Worm (Caenorhabditis elegans): ENCODE results near the gene nrde-3.

The nrde-3 gene

DNA sequence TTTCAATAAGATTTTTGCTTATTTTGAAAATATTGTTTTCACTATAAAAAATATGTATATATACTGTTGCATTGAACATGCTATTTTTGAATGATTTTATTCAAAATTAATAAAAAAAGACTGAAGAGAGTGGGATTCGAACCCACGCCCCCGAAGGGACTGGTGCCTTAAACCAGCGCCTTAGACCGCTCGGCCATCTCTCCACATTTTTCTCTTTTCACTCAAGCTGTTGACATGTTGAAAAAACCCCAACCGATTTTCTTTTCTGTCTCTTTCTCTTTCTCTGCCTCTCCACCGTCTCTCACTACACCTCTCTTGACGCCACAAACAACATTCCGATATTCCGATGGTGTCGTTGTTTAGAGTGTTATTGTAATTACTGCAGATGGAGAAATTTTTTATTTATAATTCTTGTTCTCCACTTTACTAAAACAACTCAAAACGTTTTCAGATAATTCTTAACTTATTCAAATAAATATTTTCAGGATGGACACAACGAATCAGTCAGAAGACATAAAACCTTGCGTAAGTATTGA lies 18.8 kb upstream of the nrde-3 start, which contains the start of gene sor-3 (continued):
- TF ChIP-seq mes-2 (tag; optimal IDR thresholded peaks at IDR 0.05; ENCODE audit: poor library complexity, severe bottlenecking) (peak; percentile 77), madf-5 (GFP tag; IDR thresholded peaks at IDR 0.05) (peak; percentile 91 to 97; a peak in 3 of 4 replicates), dmd-6 (GFP tag; IDR thresholded peaks at IDR 0.05) (peak; percentile 77), dve-1 (tag; optimal IDR thresholded peaks at IDR 0.05; ENCODE audit: insufficient read depth) (peak; percentile 86), daf-12 (tag; optimal IDR thresholded peaks at IDR 0.05) (no peak), pqm-1 (tag; optimal IDR thresholded peaks at IDR 0.05) (no peak), ceh-28 (tag; optimal IDR thresholded peaks at IDR 0.05) (no peak), spr-3 (GFP tag; optimal IDR thresholded peaks at IDR 0.05) (peak; percentile 31), ceh-82 (tag; optimal IDR thresholded peaks at IDR 0.05) (no peak), R02D3.7 (tag; optimal IDR thresholded peaks at IDR 0.05) (no peak), lim-7 (GFP tag; IDR thresholded peaks at IDR 0.05) (peak; percentile 92), ceh-32 (tag; optimal IDR thresholded peaks at IDR 0.05; ENCODE audit: poor library complexity) (peak; percentile 62), fkh-10 (GFP tag; optimal IDR thresholded peaks at IDR 0.05) (peak; percentile 82), egl-27 (tag; optimal IDR thresholded peaks at IDR 0.05) (no peak), Y48G9A.11 (GFP tag; IDR thresholded peaks at IDR 0.05) (peak; percentile 58), ama-1 (optimal IDR thresholded peaks at IDR 0.05) (no peak)

DNA sequence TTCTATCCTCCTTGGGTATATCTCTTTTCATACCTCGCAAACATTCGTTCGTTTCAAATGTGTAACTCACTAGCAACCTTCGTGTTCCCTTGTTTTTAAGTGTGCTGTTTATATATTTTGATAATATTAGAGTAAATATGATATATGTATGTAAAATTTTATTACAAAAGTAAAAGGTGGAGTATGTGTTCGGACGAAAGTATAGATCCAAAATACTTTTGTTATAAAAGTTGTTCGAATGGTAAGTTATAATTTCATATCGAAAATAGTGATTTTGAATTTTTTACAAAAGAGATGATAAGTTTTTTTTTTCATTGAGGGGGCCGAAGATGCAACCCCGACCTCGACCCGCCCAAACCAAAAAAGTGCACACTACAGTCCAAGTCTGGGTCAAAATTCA lies 14.2 kb upstream of the nrde-3 start, which contains the start of gene C04E7.1:
TSS of gene C04E7.1 (plus strand) at position 301 of the 400 bp plus-strand sequence.
- no peak for TF ChIP-seq R02D3.7 (tag; optimal IDR thresholded peaks at IDR 0.05)
- TF ChIP-seq hif-1 (tag; optimal IDR thresholded peaks at IDR 0.05): no peak
- TF ChIP-seq nhr-41 (GFP tag; IDR thresholded peaks at IDR 0.05): no peak
- TF ChIP-seq ceh-20 (GFP tag; IDR thresholded peaks at IDR 0.05): no peak
- no peak for TF ChIP-seq mxl-2 (GFP tag; conservative IDR thresholded peaks at IDR 0.05)
- no peak for TF ChIP-seq dpl-1 (GFP tag; optimal IDR thresholded peaks at IDR 0.05)
- no peak for TF ChIP-seq Y48G9A.11 (GFP tag; IDR thresholded peaks at IDR 0.05)

DNA sequence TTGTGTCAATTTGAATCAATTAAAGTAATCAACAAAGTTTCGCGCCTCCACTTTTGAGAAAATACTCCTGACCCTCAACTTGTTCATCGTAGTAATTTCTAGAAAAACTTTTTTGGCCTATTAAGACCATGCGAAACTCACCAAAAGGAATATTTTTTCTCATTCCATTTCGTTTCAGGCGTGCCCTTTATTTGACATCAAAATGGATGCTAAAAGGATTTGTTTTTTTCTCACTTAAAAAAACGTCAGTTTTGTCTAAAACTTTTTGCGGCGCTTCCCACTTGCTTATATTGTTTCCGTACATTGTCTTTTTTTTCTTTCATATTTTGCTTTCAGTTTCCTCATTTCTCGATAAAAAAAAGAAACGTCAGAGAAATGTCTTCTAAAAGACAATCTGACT lies 11.6 kb upstream of the nrde-3 start, which contains the start of gene C04E7.5:
TSS of gene C04E7.5 (plus strand) at position 301 of the 400 bp plus-strand sequence.
- no peak for TF ChIP-seq hlh-30 (tag; optimal IDR thresholded peaks at IDR 0.05; ENCODE audit: insufficient read depth)
- TF ChIP-seq daf-12 (tag; optimal IDR thresholded peaks at IDR 0.05): no peak
- no peak for TF ChIP-seq cey-2 (tag; optimal IDR thresholded peaks at IDR 0.05; ENCODE audit: borderline replicate concordance, insufficient read depth)

DNA sequence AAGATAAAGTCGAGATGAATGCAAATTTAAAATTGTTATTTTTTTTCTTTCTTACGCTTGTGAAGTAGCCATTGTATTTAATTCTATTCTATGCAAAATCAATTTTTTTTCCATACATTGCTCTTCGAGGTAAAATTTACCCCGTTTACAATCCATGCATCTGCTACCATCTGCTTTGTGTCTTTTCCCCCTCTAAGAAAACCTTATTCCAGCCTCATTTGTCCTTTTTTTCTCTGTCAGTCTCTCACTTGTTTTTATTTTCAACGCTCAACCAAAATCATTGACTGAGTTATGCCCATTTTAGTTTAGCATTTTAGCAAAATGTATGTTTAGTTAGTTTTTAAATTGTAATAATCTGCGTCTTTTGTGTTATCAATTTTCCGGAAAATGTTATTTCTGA lies 2.1 kb upstream of the nrde-3 start:
- TF ChIP-seq daf-16 (GFP tag; optimal IDR thresholded peaks at IDR 0.05) (no peak), daf-16 (tag; optimal IDR thresholded peaks at IDR 0.05) (no peak), F49E8.2 (tag; optimal IDR thresholded peaks at IDR 0.05; ENCODE audit: borderline replicate concordance) (no peak), zfp-2 (tag; optimal IDR thresholded peaks at IDR 0.05) (no peak), zip-11 (GFP tag; IDR thresholded peaks at IDR 0.05) (no peak), zip-2 (tag; optimal IDR thresholded peaks at IDR 0.05) (no peak), ztf-11 (tag; optimal IDR thresholded peaks at IDR 0.05) (no peak), dmd-8 (GFP tag; IDR thresholded peaks at IDR 0.05) (no peak), mxl-2 (GFP tag; conservative IDR thresholded peaks at IDR 0.05) (no peak), snpc-1.2 (GFP tag; IDR thresholded peaks at IDR 0.05) (no peak), mdl-1 (tag; optimal IDR thresholded peaks at IDR 0.05) (no peak), spr-1 (tag; optimal IDR thresholded peaks at IDR 0.05) (no peak), skn-1 (tag; optimal IDR thresholded peaks at IDR 0.05) (no peak), tra-1 (GFP tag; IDR thresholded peaks at IDR 0.05) (no peak), nhr-10 (tag; optimal IDR thresholded peaks at IDR 0.05) (no peak), F44E2.7 (GFP tag; IDR thresholded peaks at IDR 0.05) (no peak), hmg-1.1 (GFP tag; IDR thresholded peaks at IDR 0.05) (no peak), lin-38 (GFP tag; IDR thresholded peaks at IDR 0.05) (no peak)

Data from whole organism, L4 larva.